Fruit fly (Drosophila melanogaster) whole organism, prepupa: ENCODE data around the gene Bap60.

Experiments
- CG10669 ChIP-seq: fragments of 200-800 bp; sonication (Bioruptor generic); optimal IDR thresholded peaks from 3 replicates; lab custom pipeline; 2018; ENCODE audit warnings: missing biosample characterization, mild to moderate bottlenecking, missing genetic modification characterization, moderate library complexity
- CG11294 ChIP-seq: fragments of 200-800 bp; sonication (Bioruptor generic); IDR thresholded peaks from 2 replicates; pipeline ENCODE4 v1.3.6; 2022; ENCODE audit warnings: missing biosample characterization, missing genetic modification characterization
- CG11762 ChIP-seq: fragments of 200-800 bp; sonication (Bioruptor generic); optimal IDR thresholded peaks from 3 replicates; lab custom pipeline; 2016; ENCODE audit warnings: missing biosample characterization, missing genetic modification characterization; ENCODE audit not compliant: insufficient read depth
- CG11902 ChIP-seq: fragments of 200-800 bp; sonication (Bioruptor generic); optimal IDR thresholded peaks from 3 replicates; lab custom pipeline; 2016; ENCODE audit warnings: missing biosample characterization, missing genetic modification characterization
- CG16779 ChIP-seq: fragments of 200-800 bp; sonication (Bioruptor generic); optimal IDR thresholded peaks from 3 replicates; lab custom pipeline; 2017; ENCODE audit warnings: missing biosample characterization, mild to moderate bottlenecking, missing genetic modification characterization
- CG3032 ChIP-seq: fragments of 200-800 bp; optimal IDR thresholded peaks from 2 replicates; lab custom pipeline; 2019; ENCODE audit warnings: missing biosample characterization, mild to moderate bottlenecking, missing genetic modification characterization, moderate library complexity
- CG32006 ChIP-seq: fragments of 200-800 bp; sonication (Bioruptor generic); optimal IDR thresholded peaks from 3 replicates; lab custom pipeline; 2017; ENCODE audit warnings: missing biosample characterization, mild to moderate bottlenecking, missing genetic modification characterization
- CG34406 ChIP-seq: fragments of 200-800 bp; sonication (Bioruptor generic); optimal IDR thresholded peaks from 3 replicates; lab custom pipeline; 2016; ENCODE audit warnings: missing biosample characterization, missing genetic modification characterization
- CG3919 ChIP-seq: fragments of 200-800 bp; sonication (Bioruptor generic); optimal IDR thresholded peaks from 3 replicates; lab custom pipeline; 2016; ENCODE audit warnings: missing biosample characterization, missing genetic modification characterization
- CG4318 ChIP-seq: fragments of 200-800 bp; sonication (Bioruptor generic); optimal IDR thresholded peaks from 3 replicates; lab custom pipeline; 2017; ENCODE audit warnings: missing biosample characterization, mild to moderate bottlenecking, missing genetic modification characterization
- CG6163 ChIP-seq: fragments of 200-800 bp; sonication (Bioruptor generic); IDR thresholded peaks from 3 replicates; pipeline ENCODE4 v1.3.6; 2022; ENCODE audit warnings: missing biosample characterization, missing genetic modification characterization
- CG6276 ChIP-seq: fragments of 200-800 bp; sonication (Bioruptor generic); optimal IDR thresholded peaks from 2 replicates; lab custom pipeline; 2017; ENCODE audit warnings: missing biosample characterization, mild to moderate bottlenecking, missing genetic modification characterization
- CG6792 ChIP-seq: fragments of 200-800 bp; sonication (Bioruptor generic); optimal IDR thresholded peaks from 3 replicates; lab custom pipeline; 2016; ENCODE audit warnings: missing biosample characterization, missing genetic modification characterization
- CG6854 ChIP-seq: fragments of 200-800 bp; sonication (Bioruptor generic); optimal IDR thresholded peaks from 2 replicates; lab custom pipeline; 2017; ENCODE audit warnings: missing biosample characterization, mild to moderate bottlenecking, missing genetic modification characterization
- CG7368 ChIP-seq: fragments of 200-800 bp; sonication (Bioruptor generic); optimal IDR thresholded peaks from 3 replicates; lab custom pipeline; 2016; ENCODE audit warnings: missing biosample characterization, missing genetic modification characterization
- CG8119 ChIP-seq: fragments of 200-800 bp; sonication (Bioruptor generic); IDR thresholded peaks from 3 replicates; pipeline ENCODE4 v1.3.6; 2022; ENCODE audit warnings: missing biosample characterization, missing genetic modification characterization
- CG8319 ChIP-seq: fragments of 200-800 bp; sonication (Bioruptor generic); optimal IDR thresholded peaks from 3 replicates; lab custom pipeline; 2016; ENCODE audit warnings: missing biosample characterization, missing genetic modification characterization
- CG8632 ChIP-seq: fragments of 200-800 bp; sonication (Bioruptor generic); optimal IDR thresholded peaks from 3 replicates; lab custom pipeline; 2016; ENCODE audit warnings: missing biosample characterization, missing genetic modification characterization
- CG9139 ChIP-seq: fragments of 200-800 bp; sonication (Bioruptor generic); optimal IDR thresholded peaks from 3 replicates; lab custom pipeline; 2017; ENCODE audit warnings: missing biosample characterization, mild to moderate bottlenecking, missing genetic modification characterization
- Eip75B ChIP-seq: fragments of 200-800 bp; sonication (Bioruptor generic); optimal IDR thresholded peaks from 3 replicates; lab custom pipeline; 2016; ENCODE audit warnings: missing biosample characterization, missing genetic modification characterization
- Eip78C ChIP-seq: fragments of 200-800 bp; sonication (Bioruptor generic); peaks from one replicate; lab custom pipeline; 2016; ENCODE audit warnings: missing biosample characterization, missing genetic modification characterization
- Eip93F ChIP-seq: fragments of 200-800 bp; sonication (Bioruptor generic); optimal IDR thresholded peaks from 2 replicates; lab custom pipeline; 2016; ENCODE audit warnings: missing biosample characterization, mild to moderate bottlenecking, missing genetic modification characterization
- Gug ChIP-seq: fragments of 200-800 bp; sonication (Bioruptor generic); IDR thresholded peaks from 2 replicates; pipeline ENCODE4 v1.3.6; 2022; ENCODE audit warnings: missing biosample characterization, missing genetic modification characterization
- Hr38 ChIP-seq: sonication (Bioruptor generic); optimal IDR thresholded peaks from 2 replicates; lab custom pipeline; 2016; ENCODE audit warnings: missing biosample characterization, missing genetic modification characterization
- Hr4 ChIP-seq: fragments of 200-800 bp; sonication (Bioruptor generic); optimal IDR thresholded peaks from 3 replicates; lab custom pipeline; 2016; ENCODE audit warnings: missing biosample characterization, missing genetic modification characterization
- Met ChIP-seq: fragments of 200-800 bp; sonication (Bioruptor generic); optimal IDR thresholded peaks from 3 replicates; lab custom pipeline; 2016; ENCODE audit warnings: missing biosample characterization, missing genetic modification characterization
- OdsH ChIP-seq: fragments of 200-800 bp; sonication (Bioruptor generic); optimal IDR thresholded peaks from 3 replicates; lab custom pipeline; 2016; ENCODE audit warnings: missing biosample characterization, missing genetic modification characterization
- Smox ChIP-seq: fragments of 200-800 bp; sonication (Bioruptor generic); optimal IDR thresholded peaks from 3 replicates; lab custom pipeline; 2016; ENCODE audit warnings: missing biosample characterization, missing genetic modification characterization
- Sox15 ChIP-seq: fragments of 200-800 bp; sonication (Bioruptor generic); optimal IDR thresholded peaks from 3 replicates; lab custom pipeline; 2016; ENCODE audit warnings: missing biosample characterization, missing genetic modification characterization
- achi ChIP-seq: fragments of 200-800 bp; sonication (Bioruptor generic); optimal IDR thresholded peaks from 3 replicates; lab custom pipeline; 2016; ENCODE audit warnings: missing biosample characterization, missing genetic modification characterization
- acj6 ChIP-seq: fragments of 200-800 bp; sonication (Bioruptor generic); optimal IDR thresholded peaks from 3 replicates; lab custom pipeline; 2016; ENCODE audit warnings: missing biosample characterization, missing genetic modification characterization
- cyc ChIP-seq: fragments of 200-800 bp; sonication (Bioruptor generic); optimal IDR thresholded peaks from 3 replicates; lab custom pipeline; 2016; ENCODE audit warnings: missing biosample characterization, missing genetic modification characterization
- esn ChIP-seq: fragments of 200-800 bp; sonication (Bioruptor generic); optimal IDR thresholded peaks from 2 replicates; lab custom pipeline; 2016; ENCODE audit warnings: missing biosample characterization, mild to moderate bottlenecking, missing genetic modification characterization, moderate library complexity
- fd59A ChIP-seq: fragments of 200-800 bp; sonication (Bioruptor generic); optimal IDR thresholded peaks from 2 replicates; lab custom pipeline; 2017; ENCODE audit warnings: missing biosample characterization, mild to moderate bottlenecking, missing genetic modification characterization, missing genetic modification reagents
- fd85E ChIP-seq: fragments of 200-800 bp; sonication (Bioruptor generic); optimal IDR thresholded peaks from 3 replicates; lab custom pipeline; 2016; ENCODE audit warnings: missing biosample characterization, missing genetic modification characterization
- lz ChIP-seq: fragments of 200-800 bp; sonication (Bioruptor generic); optimal IDR thresholded peaks from 3 replicates; lab custom pipeline; 2016; ENCODE audit warnings: missing biosample characterization, missing genetic modification characterization
- net ChIP-seq: fragments of 200-800 bp; sonication (Bioruptor generic); optimal IDR thresholded peaks from 3 replicates; lab custom pipeline; 2016; ENCODE audit warnings: missing biosample characterization, missing genetic modification characterization
- pdm3 ChIP-seq: fragments of 200-800 bp; sonication (Bioruptor generic); optimal IDR thresholded peaks from 3 replicates; lab custom pipeline; 2016; ENCODE audit warnings: missing biosample characterization, missing genetic modification characterization
- spab ChIP-seq: fragments of 200-800 bp; sonication (Bioruptor generic); optimal IDR thresholded peaks from 2 replicates; lab custom pipeline; 2017; ENCODE audit warnings: missing biosample characterization, mild to moderate bottlenecking, missing genetic modification characterization, missing genetic modification reagents
- topi ChIP-seq: fragments of 200-800 bp; sonication (Bioruptor generic); optimal IDR thresholded peaks from 3 replicates; lab custom pipeline; 2016; ENCODE audit warnings: missing biosample characterization, missing genetic modification characterization
- vri ChIP-seq: fragments of 200-800 bp; sonication (Bioruptor generic); optimal IDR thresholded peaks from 3 replicates; lab custom pipeline; 2016; ENCODE audit warnings: missing biosample characterization, mild to moderate bottlenecking, missing genetic modification characterization

Gene Bap60

dm6 chrX:13208554-13208953 lies 49.2 kb upstream of the Bap60 start:
- TF ChIP-seq CG10669, result no peak
- TF ChIP-seq Sox15, result no peak
- TF ChIP-seq spab (GFP tag; lab: Kevin White, UChicago), result no peak
- no peak for TF ChIP-seq CG3919 (GFP tag; lab: Kevin White, UChicago)
- no peak for TF ChIP-seq CG6792 (GFP tag; lab: Kevin White, UChicago)
- no peak for TF ChIP-seq topi (GFP tag; lab: Kevin White, UChicago)
- TF ChIP-seq CG7368 (GFP tag; lab: Kevin White, UChicago), result no peak
- no peak for TF ChIP-seq cyc (GFP tag; lab: Kevin White, UChicago)
- no peak for TF ChIP-seq CG3032 (tag; lab: Kevin White, UChicago)
- no peak for TF ChIP-seq CG6276
- no peak for TF ChIP-seq CG8119 (GFP tag; lab: Robert Waterston, UW)
- no peak for TF ChIP-seq Hr4
- TF ChIP-seq Smox (GFP tag; lab: Kevin White, UChicago), result no peak
- no peak for TF ChIP-seq fd85E (GFP tag; lab: Kevin White, UChicago)
- TF ChIP-seq fd59A, result no peak
- no peak for TF ChIP-seq CG6854 (GFP tag; lab: Kevin White, UChicago)
- no peak for TF ChIP-seq CG9139 (GFP tag; lab: Kevin White, UChicago)

- no peak for TF ChIP-seq CG4318 (GFP tag; lab: Kevin White, UChicago)
- peak; percentile 21 for TF ChIP-seq CG34406 (GFP tag; lab: Kevin White, UChicago)
- TF ChIP-seq Eip78C (GFP tag; lab: Kevin White, UChicago), result peak; percentile 57
- no peak for TF ChIP-seq Hr4
- no peak for TF ChIP-seq CG3919 (GFP tag; lab: Kevin White, UChicago)
- TF ChIP-seq CG8319 (GFP tag; lab: Kevin White, UChicago), result no peak
- TF ChIP-seq fd59A, result no peak
- peak; percentile 3 for TF ChIP-seq esn (GFP tag; lab: Kevin White, UChicago)
- peak; percentile 7 for TF ChIP-seq CG8632 (GFP tag; lab: Kevin White, UChicago)
- no peak for TF ChIP-seq CG11294 (GFP tag; lab: Robert Waterston, UW)
- no peak for TF ChIP-seq CG16779 (tag; lab: Kevin White, UChicago)
- no peak for TF ChIP-seq net (GFP tag; lab: Kevin White, UChicago)
- TF ChIP-seq CG6163 (GFP tag; lab: Robert Waterston, UW), result no peak
- no peak for TF ChIP-seq pdm3 (GFP tag; lab: Kevin White, UChicago)
- no peak for TF ChIP-seq CG11762 (GFP tag; lab: Kevin White, UChicago)
- no peak for TF ChIP-seq CG11902 (GFP tag; lab: Kevin White, UChicago)
- TF ChIP-seq acj6 (GFP tag; lab: Kevin White, UChicago), result no peak
- peak; percentile 43 for TF ChIP-seq achi (GFP tag; lab: Kevin White, UChicago)
- TF ChIP-seq CG6276, result no peak
- no peak for TF ChIP-seq Hr38 (GFP tag; lab: Kevin White, UChicago)
- no peak for TF ChIP-seq Gug (GFP tag; lab: Robert Waterston, UW)
- TF ChIP-seq CG32006 (GFP tag; lab: Kevin White, UChicago), result peak; percentile 24
- TF ChIP-seq, all 60 proteins: peak for 6
Observed at dm6 chrX:13208075-13208474, 48.8 kb upstream of the Bap60 start.

dm6 chrX:13204718-13205117 lies 45.4 kb upstream of the Bap60 start:
- TF ChIP-seq Met (GFP tag; lab: Kevin White, UChicago), result no peak
- TF ChIP-seq CG6276, result no peak
- no peak for TF ChIP-seq achi (GFP tag; lab: Kevin White, UChicago)
- TF ChIP-seq net (GFP tag; lab: Kevin White, UChicago), result no peak
- no peak for TF ChIP-seq CG6163 (GFP tag; lab: Robert Waterston, UW)
- TF ChIP-seq CG11294 (GFP tag; lab: Robert Waterston, UW), result no peak
- TF ChIP-seq, all 60 proteins: peak for 0

dm6 chrX:13202162-13202561 lies 42.9 kb upstream of the Bap60 start, which contains the start of gene CG44437:
Gene CG44437, minus strand, starts transcription at chrX:13202262.
- TF ChIP-seq OdsH (GFP tag; lab: Kevin White, UChicago) (no peak), CG4318 (GFP tag; lab: Kevin White, UChicago) (no peak), CG8119 (GFP tag; lab: Robert Waterston, UW) (no peak), lz (GFP tag; lab: Kevin White, UChicago) (no peak), Eip75B (GFP tag; lab: Kevin White, UChicago) (no peak), pdm3 (GFP tag; lab: Kevin White, UChicago) (no peak), vri (GFP tag; lab: Kevin White, UChicago) (no peak), Smox (GFP tag; lab: Kevin White, UChicago) (no peak), Eip93F (GFP tag; lab: Kevin White, UChicago) (no peak)
